Worm (Caenorhabditis elegans) whole organism, L1 larva: ENCODE measurements around the gene Y39B6A.3.

Experiments
- C04F5.9 ChIP-seq: sonication (generic microtip); optimal IDR thresholded peaks from 2 replicates; lab custom pipeline; 2016; ENCODE audit warnings: missing genetic modification characterization, missing compliant biosample characterization
- F16B12.6 ChIP-seq: fragments of 150-350 bp; optimal IDR thresholded peaks from 2 replicates; lab custom pipeline; 2014; ENCODE audit warnings: missing biosample characterization, missing genetic modification characterization
- Y116A8C.19 ChIP-seq: sonication (generic microtip); optimal IDR thresholded peaks from 2 replicates; lab custom pipeline; 2016; ENCODE audit warnings: missing compliant biosample characterization, missing genetic modification characterization, borderline replicate concordance
- aly-2 ChIP-seq: fragments of 150-350 bp; optimal IDR thresholded peaks from 2 replicates; lab custom pipeline; 2014; ENCODE audit warnings: missing biosample characterization, missing genetic modification characterization
- ceh-90 ChIP-seq: sonication (generic microtip); optimal IDR thresholded peaks from 2 replicates; lab custom pipeline; 2016; ENCODE audit warnings: missing genetic modification characterization, missing compliant biosample characterization
- dpl-1 ChIP-seq, 3 experiments: fragments of 150-350 bp in 2 of 3; sonication (generic microtip) in 1 of 3; optimal IDR thresholded peaks; 2 replicates each; lab custom pipeline; 2014 to 2017; ENCODE audit warnings: missing biosample characterization in 3 of 3, missing genetic modification characterization in 3 of 3, missing genetic modification reagents in 3 of 3
- dsc-1 ChIP-seq: sonication (generic microtip); optimal IDR thresholded peaks from 2 replicates; lab custom pipeline; 2016; ENCODE audit warnings: mild to moderate bottlenecking, missing genetic modification characterization, missing compliant biosample characterization
- efl-1 ChIP-seq, 4 experiments: fragments of 150-350 bp; optimal IDR thresholded peaks in 3 of 4; peaks in 1 of 4; 1 replicate in 1 of 4; 2 replicates in 3 of 4; lab custom pipeline; 2014; ENCODE audit warnings: missing biosample characterization in 2 of 4, missing genetic modification characterization in 2 of 4, missing genetic modification reagents in 2 of 4
- fos-1 ChIP-seq: fragments of 150-350 bp; optimal IDR thresholded peaks from 2 replicates; lab custom pipeline; 2014; ENCODE audit warnings: missing biosample characterization, missing genetic modification characterization
- grh-1 ChIP-seq: fragments of 200-800 bp; sonication (Bioruptor generic); IDR thresholded peaks from 2 replicates; pipeline ENCODE4 v1.3.6; 2022; ENCODE audit warnings: missing genetic modification reagents, missing genetic modification characterization, missing compliant biosample characterization
- hlh-17 ChIP-seq: fragments of 200-800 bp; sonication (Bioruptor generic); optimal IDR thresholded peaks from 2 replicates; lab custom pipeline; 2018; ENCODE audit warnings: missing genetic modification characterization, mild to moderate bottlenecking, missing compliant biosample characterization, moderate library complexity, borderline replicate concordance
- hlh-4 ChIP-seq: sonication (generic microtip); optimal IDR thresholded peaks from 2 replicates; lab custom pipeline; 2016; ENCODE audit warnings: mild to moderate bottlenecking, missing genetic modification characterization, missing compliant biosample characterization
- irx-1 ChIP-seq: sonication (generic microtip); optimal IDR thresholded peaks from 2 replicates; lab custom pipeline; 2016; ENCODE audit warnings: missing genetic modification characterization, missing compliant biosample characterization
- lin-13 ChIP-seq: fragments of 150-350 bp; optimal IDR thresholded peaks from 2 replicates; lab custom pipeline; 2014; ENCODE audit warnings: missing biosample characterization, missing genetic modification reagents, missing genetic modification characterization
- lin-14 ChIP-seq: fragments of 200-800 bp; sonication (Bioruptor generic); optimal IDR thresholded peaks from 2 replicates; lab custom pipeline; 2018; ENCODE audit warnings: mild to moderate bottlenecking, missing genetic modification characterization, moderate library complexity, missing compliant biosample characterization
- lin-15B ChIP-seq: fragments of 150-350 bp; sonication (generic microtip); optimal IDR thresholded peaks from 3 replicates; lab custom pipeline; 2014; ENCODE audit warnings: missing biosample characterization, missing genetic modification characterization
- lin-35 ChIP-seq, 2 experiments: fragments of 150-350 bp; optimal IDR thresholded peaks; 2 replicates each; lab custom pipeline; 2014; ENCODE audit warnings: missing biosample characterization in 2 of 2, missing genetic modification characterization in 2 of 2, missing genetic modification reagents in 2 of 2
- mef-2 ChIP-seq: fragments of 150-350 bp; optimal IDR thresholded peaks from 2 replicates; lab custom pipeline; 2014; ENCODE audit warnings: missing biosample characterization, missing genetic modification characterization
- mep-1 ChIP-seq: fragments of 150-350 bp; optimal IDR thresholded peaks from 2 replicates; lab custom pipeline; 2014; ENCODE audit warnings: missing biosample characterization, missing genetic modification characterization
- nhr-11 ChIP-seq: fragments of 150-350 bp; optimal IDR thresholded peaks from 2 replicates; lab custom pipeline; 2014; ENCODE audit warnings: missing biosample characterization, missing genetic modification characterization
- nhr-12 ChIP-seq: sonication (generic microtip); optimal IDR thresholded peaks from 2 replicates; lab custom pipeline; 2017; ENCODE audit warnings: missing biosample characterization, missing genetic modification characterization
- nhr-19 ChIP-seq: fragments of 200-800 bp; sonication (Bioruptor generic); conservative IDR thresholded peaks from 2 replicates; pipeline ENCODE4 v1.3.6; 2022; ENCODE audit warnings: missing genetic modification characterization, missing compliant biosample characterization
- nhr-237 ChIP-seq: fragments of 150-350 bp; optimal IDR thresholded peaks from 2 replicates; lab custom pipeline; 2014; ENCODE audit warnings: missing biosample characterization, missing genetic modification characterization
- nhr-28 ChIP-seq: fragments of 150-350 bp; optimal IDR thresholded peaks from 2 replicates; lab custom pipeline; 2014; ENCODE audit warnings: missing biosample characterization, missing genetic modification characterization
- nhr-47 ChIP-seq: sonication (generic microtip); optimal IDR thresholded peaks from 2 replicates; lab custom pipeline; 2016; ENCODE audit warnings: mild to moderate bottlenecking, missing genetic modification characterization, moderate library complexity, missing compliant biosample characterization
- nhr-71 ChIP-seq: sonication (generic microtip); optimal IDR thresholded peaks from 2 replicates; lab custom pipeline; 2016; ENCODE audit warnings: mild to moderate bottlenecking, missing genetic modification characterization, moderate library complexity, missing compliant biosample characterization
- nhr-90 ChIP-seq: sonication (generic microtip); optimal IDR thresholded peaks from 2 replicates; lab custom pipeline; 2016; ENCODE audit warnings: mild to moderate bottlenecking, missing genetic modification characterization, missing compliant biosample characterization; ENCODE audit not compliant: poor library complexity
- pax-3 ChIP-seq: fragments of 200-800 bp; sonication (Bioruptor generic); optimal IDR thresholded peaks from 2 replicates; lab custom pipeline; 2018; ENCODE audit warnings: mild to moderate bottlenecking, missing genetic modification characterization, moderate library complexity, missing compliant biosample characterization
- snu-23 ChIP-seq: sonication (generic microtip); optimal IDR thresholded peaks from 2 replicates; lab custom pipeline; 2016; ENCODE audit warnings: missing genetic modification characterization, missing compliant biosample characterization
- sox-4 ChIP-seq: sonication (generic microtip); optimal IDR thresholded peaks from 2 replicates; lab custom pipeline; 2016; ENCODE audit warnings: missing genetic modification characterization, missing compliant biosample characterization
- unc-30 ChIP-seq: sonication (generic microtip); optimal IDR thresholded peaks from 2 replicates; lab custom pipeline; 2017; ENCODE audit warnings: missing biosample characterization, missing genetic modification characterization
- unc-62 ChIP-seq: fragments of 150-350 bp; optimal IDR thresholded peaks from 2 replicates; lab custom pipeline; 2014; ENCODE audit warnings: missing biosample characterization, missing genetic modification reagents, missing genetic modification characterization
- vab-15 ChIP-seq: sonication (generic microtip); optimal IDR thresholded peaks from 2 replicates; lab custom pipeline; 2017; ENCODE audit warnings: missing genotype, mild to moderate bottlenecking, missing genetic modification characterization, missing compliant biosample characterization
- zag-1 ChIP-seq: fragments of 150-350 bp; optimal IDR thresholded peaks from 2 replicates; lab custom pipeline; 2014; ENCODE audit warnings: missing biosample characterization, missing genetic modification characterization
- ztf-11 ChIP-seq, 2 experiments: sonication (generic microtip); optimal IDR thresholded peaks; 2 replicates each; lab custom pipeline; 2016 to 2017; ENCODE audit warnings: missing genetic modification characterization in 2 of 2, missing biosample characterization in 1 of 2, missing compliant biosample characterization in 1 of 2

Y39B6A.3 gene

ce11 chrV:19149057-19149456, 40.8 kb downstream of the Y39B6A.3 start, which contains the start of gene Y39B6A.7:
Gene Y39B6A.7, minus strand, starts transcription at chrV:19149157.
- no peak for TF ChIP-seq aly-2 (tag; lab: Kevin White, UChicago)
- TF ChIP-seq lin-13 (GFP tag; lab: Kevin White, UChicago) = no peak
- no peak for TF ChIP-seq nhr-12 (tag; lab: Kevin White, UChicago)
- no peak for TF ChIP-seq sox-4 (tag; lab: Kevin White, UChicago)
- no peak for TF ChIP-seq pax-3 (tag; lab: Kevin White, UChicago)
- no peak for TF ChIP-seq mef-2 (tag; lab: Kevin White, UChicago)
- no peak for TF ChIP-seq nhr-71 (tag; lab: Kevin White, UChicago)
- TF ChIP-seq grh-1 = no peak
- no peak for TF ChIP-seq zag-1 (tag; lab: Kevin White, UChicago)
- TF ChIP-seq, all 84 proteins: peak for 0

ce11 chrV:19148350-19148749, 41.5 kb downstream of the Y39B6A.3 start:
- TF ChIP-seq nhr-237 (tag; lab: Kevin White, UChicago) (no peak), nhr-90 (tag; lab: Kevin White, UChicago) (no peak), hlh-17 (GFP tag; lab: Kevin White, UChicago) (no peak), snu-23 (no peak), nhr-28 (no peak), lin-15B (no peak), vab-15 (tag; lab: Kevin White, UChicago) (no peak), ztf-11 (tag; optimal IDR thresholded peaks at IDR 0.05; lab: Kevin White, UChicago) (no peak), pax-3 (tag; lab: Kevin White, UChicago) (no peak), Y116A8C.19 (no peak), C04F5.9 (tag; lab: Kevin White, UChicago) (no peak), fos-1 (tag; lab: Kevin White, UChicago) (no peak), irx-1 (tag; lab: Kevin White, UChicago) (no peak), nhr-11 (tag; lab: Kevin White, UChicago) (no peak), F16B12.6 (no peak), hlh-4 (no peak), unc-62 (GFP tag; lab: Kevin White, UChicago) (no peak), dpl-1 (GFP tag; optimal IDR thresholded peaks at IDR 0.05; lab: Kevin White, UChicago) (no peak), dsc-1 (tag; lab: Kevin White, UChicago) (no peak), grh-1 (no peak)

ce11 chrV:19142595-19142994, 47.2 kb downstream of the Y39B6A.3 start:
- TF ChIP-seq unc-62 (GFP tag; lab: Kevin White, UChicago) (no peak), zag-1 (tag; lab: Kevin White, UChicago) (no peak), nhr-47 (tag; lab: Kevin White, UChicago) (peak; percentile 2), efl-1 (optimal IDR thresholded peaks at IDR 0.05; lab: Kevin White, UChicago) (no peak), efl-1 (GFP tag; optimal IDR thresholded peaks at IDR 0.05 in 1 of 2; lab: Kevin White, UChicago) (peak in 1 of 2 experiments; percentile 45), nhr-19 (GFP tag; lab: Robert Waterston, UW) (peak; percentile 28), lin-35 (GFP tag; optimal IDR thresholded peaks at IDR 0.05; lab: Kevin White, UChicago) (peak in 1 of 2 experiments; percentile 13), ceh-90 (no peak)

ce11 chrV:19140495-19140894, 49.3 kb downstream of the Y39B6A.3 start, which contains the start of gene cpg-23:
Gene cpg-23, plus strand, starts transcription at chrV:19140795.
- no peak for TF ChIP-seq mep-1 (tag; lab: Kevin White, UChicago)
- no peak for TF ChIP-seq lin-14 (GFP tag; lab: Kevin White, UChicago)
- no peak for TF ChIP-seq C04F5.9 (tag; lab: Kevin White, UChicago)
- no peak for TF ChIP-seq unc-30 (tag; lab: Kevin White, UChicago)
